Worm (Caenorhabditis elegans): Measurements from ENCODE around the gene C25D7.16.

DNA sequence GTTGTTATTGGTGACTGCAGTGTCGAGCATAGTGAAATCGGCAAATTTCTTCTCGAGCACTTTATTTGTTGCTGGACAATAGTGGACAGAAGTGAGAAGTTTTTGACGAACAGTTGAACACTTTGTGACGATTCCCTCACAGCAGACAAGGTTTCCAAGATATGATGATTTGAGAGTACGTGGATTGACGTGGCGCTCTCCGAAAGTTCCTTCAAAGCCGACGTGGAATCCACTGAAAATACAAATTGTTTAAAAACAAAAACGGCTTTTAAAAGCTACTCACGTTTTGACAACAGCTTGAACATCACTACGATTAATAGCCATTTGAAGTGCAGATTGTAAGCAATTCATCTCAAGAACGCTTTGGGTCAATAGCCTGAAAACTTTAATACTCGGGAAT is 3.0 kb downstream of the C25D7.16 start:
- TF ChIP-seq mbf-1 (tag; optimal IDR thresholded peaks at IDR 0.05) (no peak), snpc-4 (tag; optimal IDR thresholded peaks at IDR 0.05) (no peak), nhr-129 (tag; optimal IDR thresholded peaks at IDR 0.05) (no peak), nhr-25 (tag; optimal IDR thresholded peaks at IDR 0.05) (no peak), alr-1 (tag; optimal IDR thresholded peaks at IDR 0.05) (no peak), ceh-16 (tag; optimal IDR thresholded peaks at IDR 0.05) (no peak), nhr-237 (tag; optimal IDR thresholded peaks at IDR 0.05) (no peak), egl-27 (tag; optimal IDR thresholded peaks at IDR 0.05) (no peak), unc-62 (GFP tag; optimal IDR thresholded peaks at IDR 0.05) (no peak), ama-1 (optimal IDR thresholded peaks at IDR 0.05) (no peak), unc-39 (tag; optimal IDR thresholded peaks at IDR 0.05) (no peak), ztf-11 (tag; optimal IDR thresholded peaks at IDR 0.05) (no peak), nhr-11 (tag; optimal IDR thresholded peaks at IDR 0.05) (no peak)
